Worm (Caenorhabditis elegans) whole organism, L1 larva: ENCODE measurements around the gene Y49E10.10.

Experiments
- nhr-71 ChIP-seq: sonication (generic microtip); optimal IDR thresholded peaks from 2 replicates; lab custom pipeline; 2016; ENCODE audit warnings: mild to moderate bottlenecking, missing genetic modification characterization, moderate library complexity, missing compliant biosample characterization
- sptf-1 ChIP-seq: fragments of 150-350 bp; optimal IDR thresholded peaks from 2 replicates; lab custom pipeline; 2014; ENCODE audit warnings: missing biosample characterization, missing genetic modification characterization
- swsn-7 ChIP-seq: sonication (generic microtip); optimal IDR thresholded peaks from 2 replicates; lab custom pipeline; 2016; ENCODE audit warnings: missing genetic modification characterization, missing compliant biosample characterization
- unc-62 ChIP-seq: fragments of 150-350 bp; optimal IDR thresholded peaks from 2 replicates; lab custom pipeline; 2014; ENCODE audit warnings: missing biosample characterization, missing genetic modification reagents, missing genetic modification characterization
- unc-86 ChIP-seq: sonication (generic microtip); optimal IDR thresholded peaks from 2 replicates; lab custom pipeline; 2016; ENCODE audit warnings: missing genetic modification characterization, missing compliant biosample characterization

ce11 chrIII:12370011-12370506 lies 25.2 kb upstream of the Y49E10.10 start, which contains the start of gene rpt-6:
- TF ChIP-seq nhr-71 (tag; lab: Kevin White, UChicago): peak; percentile 51
- no peak for TF ChIP-seq sptf-1 (tag; lab: Kevin White, UChicago)
- TF ChIP-seq unc-62 (GFP tag; lab: Kevin White, UChicago): no peak
- no peak for TF ChIP-seq unc-86 (tag; lab: Kevin White, UChicago)
- peak; percentile 65 for TF ChIP-seq swsn-7 (tag; lab: Kevin White, UChicago)
